Fruit fly (Drosophila melanogaster) whole organism: ENCODE data around the gene Cbl.

Source experiments
- CG8478 ChIP-seq: fragments of >200 bp; optimal IDR thresholded peaks from 2 replicates; lab custom pipeline; 2018; ENCODE audit warnings: inconsistent platforms
- Dll ChIP-seq: fragments of >200 bp; optimal IDR thresholded peaks from 2 replicates; lab custom pipeline; 2017
- pan ChIP-seq: fragments of >200 bp; optimal IDR thresholded peaks from 2 replicates; lab custom pipeline; 2017
- psq ChIP-seq: fragments of >200 bp; optimal IDR thresholded peaks from 2 replicates; lab custom pipeline; 2017
- usp ChIP-seq: fragments of >200 bp; optimal IDR thresholded peaks from 2 replicates; lab custom pipeline; 2017; ENCODE audit warnings: missing biosample characterization, missing genetic modification characterization, mixed read lengths

DNA sequence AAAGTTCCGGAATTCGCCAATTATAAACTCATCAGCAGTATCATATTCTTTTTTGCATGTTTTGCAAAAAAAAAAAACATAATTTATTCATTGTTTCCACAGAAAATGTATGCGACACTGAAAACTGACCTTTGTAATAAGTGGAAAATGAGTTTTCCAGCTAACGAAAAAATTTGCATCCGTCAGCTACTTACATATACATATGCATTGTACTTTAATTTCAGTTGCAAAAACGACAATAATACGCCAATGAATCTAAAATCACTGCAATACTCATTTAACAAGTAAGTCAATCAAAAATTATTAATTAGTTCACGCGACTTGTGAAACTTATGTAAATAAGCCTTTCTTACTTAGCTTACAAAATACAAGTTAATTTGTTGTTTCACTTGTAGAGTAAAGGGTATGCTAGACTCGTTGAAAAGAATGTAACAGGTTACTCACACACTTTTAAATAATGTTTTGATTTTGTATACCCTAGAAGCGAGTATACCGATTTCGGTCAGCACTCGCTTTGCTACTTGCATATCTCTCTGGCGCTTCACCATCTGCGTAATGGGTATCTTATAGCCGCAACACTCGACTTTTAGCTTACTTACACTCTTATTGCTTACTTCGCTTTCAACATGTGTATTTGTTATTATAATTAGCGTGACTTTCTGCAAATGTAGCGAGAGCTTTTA, 25.9 kb upstream of the Cbl start:
- TF ChIP-seq psq (no peak), usp (GFP tag; lab: Kevin White, UChicago) (no peak), CG8478 (no peak), Dll (no peak), pan (peak; percentile 85)
